Fruit fly (Drosophila melanogaster): Measurements from ENCODE around the gene CG13689.

The CG13689 gene

DNA sequence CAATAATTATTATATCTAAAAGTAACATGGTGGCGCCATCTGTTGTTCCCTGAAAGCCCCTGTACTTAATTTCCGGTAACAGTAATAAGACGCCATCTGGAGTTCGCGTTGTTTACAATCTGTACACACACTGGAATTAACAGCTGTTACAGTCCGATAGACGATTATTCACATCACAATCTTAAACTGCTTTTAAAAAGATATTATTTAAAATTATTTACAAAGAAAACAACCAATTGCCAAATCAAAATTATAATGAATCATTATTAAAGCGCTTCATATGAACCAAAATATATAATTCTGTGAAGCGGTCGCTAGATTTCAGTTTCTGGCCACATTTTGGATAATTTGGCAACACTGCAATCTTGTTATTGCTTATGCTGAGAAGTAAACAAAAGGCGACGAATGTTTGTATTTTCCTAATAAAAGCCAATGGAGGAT, at the start of gene CG13689 (continued):
- TF ChIP-seq Dfd (GFP tag; optimal IDR thresholded peaks at IDR 0.05) (no peak), dpn (GFP tag; optimal IDR thresholded peaks at IDR 0.05) (peak; percentile 2 to 67), tup (GFP tag; optimal IDR thresholded peaks at IDR 0.05) (no peak), Oli (tag; optimal IDR thresholded peaks at IDR 0.05) (no peak), insv (GFP tag; optimal IDR thresholded peaks at IDR 0.05) (peak in 1 of 2 experiments; percentile 55), br (optimal IDR thresholded peaks at IDR 0.05) (no peak), CG7963 (GFP tag; IDR thresholded peaks at IDR 0.05; ENCODE audit: partially characterized antibody) (no peak), CG7987 (GFP tag; optimal IDR thresholded peaks at IDR 0.05) (peak; percentile 45), az2 (GFP tag; optimal IDR thresholded peaks at IDR 0.05) (peak; percentile 70), lilli (GFP tag; optimal IDR thresholded peaks at IDR 0.05) (peak; percentile 69), Ets65A (GFP tag) (peak; percentile 58), Opbp (GFP tag; IDR thresholded peaks at IDR 0.05; ENCODE audit: partially characterized antibody) (peak; percentile 41; the same call in 1 of the 3 replicates), Doc2 (GFP tag; IDR thresholded peaks at IDR 0.05) (no peak), Bgb (GFP tag; IDR thresholded peaks at IDR 0.05; ENCODE audit: partially characterized antibody) (no peak), CG34376 (GFP tag; optimal IDR thresholded peaks at IDR 0.05) (no peak), CG9727 (GFP tag; optimal IDR thresholded peaks at IDR 0.05) (no peak), CG12104 (GFP tag; optimal IDR thresholded peaks at IDR 0.05) (peak; percentile 11), pb (GFP tag; optimal IDR thresholded peaks at IDR 0.05) (no peak), ara (GFP tag; IDR thresholded peaks at IDR 0.05) (no peak), ase (GFP tag; IDR thresholded peaks at IDR 0.05) (peak; percentile 48; the same call in 1 of the 3 replicates), org-1 (GFP tag; optimal IDR thresholded peaks at IDR 0.05) (no peak), ham (GFP tag; IDR thresholded peaks at IDR 0.05) (no peak), tin (GFP tag; optimal IDR thresholded peaks at IDR 0.05) (peak; percentile 57), Optix (GFP tag; IDR thresholded peaks at IDR 0.05) (no peak), CG8924 (tag; optimal IDR thresholded peaks at IDR 0.05) (peak; percentile 53), CG10321 (GFP tag; IDR thresholded peaks at IDR 0.05) (no peak), Hsf (GFP tag; optimal IDR thresholded peaks at IDR 0.05) (peak; percentile 68), CG15696 (tag; optimal IDR thresholded peaks at IDR 0.05) (peak; percentile 78), ERR (GFP tag; optimal IDR thresholded peaks at IDR 0.05) (no peak), Scr (GFP tag; IDR thresholded peaks at IDR 0.05; ENCODE audit: partially characterized antibody) (peak; percentile 39), maf-S (GFP tag; optimal IDR thresholded peaks at IDR 0.05) (no peak), yki (optimal IDR thresholded peaks at IDR 0.05) (no peak), gce (GFP tag; IDR thresholded peaks at IDR 0.05) (no peak), sens-2 (GFP tag; IDR thresholded peaks at IDR 0.05) (no peak), sqz (GFP tag; optimal IDR thresholded peaks at IDR 0.05) (no peak), kay (GFP tag; optimal IDR thresholded peaks at IDR 0.05) (no peak), ind (GFP tag; optimal IDR thresholded peaks at IDR 0.05) (peak; percentile 67), Atf6 (GFP tag; IDR thresholded peaks at IDR 0.05) (no peak), gcm2 (GFP tag; optimal IDR thresholded peaks at IDR 0.05) (no peak), run (tag; optimal IDR thresholded peaks at IDR 0.05) (no peak), CG1024 (GFP tag; IDR thresholded peaks at IDR 0.05) (peak; percentile 42), CG13424 (tag; optimal IDR thresholded peaks at IDR 0.05) (peak; percentile 39), Rx (GFP tag; IDR thresholded peaks at IDR 0.05) (0 out of 2 replicates have a peak, but pooled peaks have one; percentile 12), Mad (GFP tag; optimal IDR thresholded peaks at IDR 0.05) (peak; percentile 10), CG14014 (GFP tag; IDR thresholded peaks at IDR 0.05) (peak; percentile 41; the same call in 1 of the 2 replicates), sug (tag; optimal IDR thresholded peaks at IDR 0.05) (no peak), BEAF-32 (GFP tag; optimal IDR thresholded peaks at IDR 0.05) (peak; percentile 35), repo (GFP tag; optimal IDR thresholded peaks at IDR 0.05) (no peak), CG2116 (GFP tag; optimal IDR thresholded peaks at IDR 0.05) (peak; percentile 70), E2f1 (GFP tag; IDR thresholded peaks at IDR 0.05) (peak; percentile 57), CG12219 (GFP tag; optimal IDR thresholded peaks at IDR 0.05) (no peak), CG13775 (GFP tag; optimal IDR thresholded peaks at IDR 0.05) (peak; percentile 21), danr (GFP tag; IDR thresholded peaks at IDR 0.05) (no peak)

Measured in whole organism, embryonic.